Worm (Caenorhabditis elegans) whole organism, L4 larva: Measurements from ENCODE around the gene sra-4.

Source experiments
- F26F4.8 ChIP-seq: fragments of 200-800 bp; sonication (Bioruptor generic); conservative IDR thresholded peaks from 2 replicates; pipeline ENCODE4 v1.3.6; 2022; ENCODE audit warnings: missing genetic modification characterization, missing compliant biosample characterization
- F44E2.7 ChIP-seq: fragments of 200-800 bp; sonication (Bioruptor generic); IDR thresholded peaks from 2 replicates; pipeline ENCODE4 v2.1.2; 2022; ENCODE audit warnings: missing genetic modification characterization, missing compliant biosample characterization
- F49E8.2 ChIP-seq: sonication (generic microtip); optimal IDR thresholded peaks from 2 replicates; lab custom pipeline; 2016; ENCODE audit warnings: missing compliant biosample characterization, mild to moderate bottlenecking, missing genetic modification characterization, borderline replicate concordance
- R02D3.7 ChIP-seq: fragments of 150-350 bp; sonication (generic microtip); optimal IDR thresholded peaks from 3 replicates; lab custom pipeline; 2014; ENCODE audit warnings: missing biosample characterization, missing genetic modification characterization
- T20F7.1 ChIP-seq: fragments of 200-800 bp; sonication (Bioruptor generic); optimal IDR thresholded peaks from 2 replicates; lab custom pipeline; 2018; ENCODE audit warnings: mild to moderate bottlenecking, missing genetic modification characterization, missing compliant biosample characterization
- aha-1 ChIP-seq: fragments of 150-350 bp; peaks from one replicate; lab custom pipeline; 2014; ENCODE audit warnings: missing biosample characterization, missing genetic modification characterization
- arid-1 ChIP-seq: fragments of 200-800 bp; sonication (Bioruptor generic); conservative IDR thresholded peaks from 2 replicates; pipeline ENCODE4 v1.3.6; 2022; ENCODE audit warnings: missing genetic modification reagents, missing genetic modification characterization, missing compliant biosample characterization
- ceh-32 ChIP-seq: sonication (generic microtip); optimal IDR thresholded peaks from 2 replicates; lab custom pipeline; 2016; ENCODE audit warnings: mild to moderate bottlenecking, missing genetic modification characterization, missing compliant biosample characterization; ENCODE audit not compliant: poor library complexity
- cey-2 ChIP-seq: sonication (generic microtip); optimal IDR thresholded peaks from 3 replicates; lab custom pipeline; 2017; ENCODE audit warnings: missing genetic modification characterization, mild to moderate bottlenecking, missing compliant biosample characterization, antibody characterized with exemption, borderline replicate concordance; ENCODE audit not compliant: insufficient read depth
- daf-19 ChIP-seq: fragments of 200-800 bp; sonication (Bioruptor generic); conservative IDR thresholded peaks from 2 replicates; pipeline ENCODE4 v1.3.6; 2022; ENCODE audit warnings: missing genetic modification characterization, missing compliant biosample characterization
- daf-8 ChIP-seq: fragments of 200-800 bp; sonication (Bioruptor generic); IDR thresholded peaks from 2 replicates; pipeline ENCODE4 v1.3.6; 2022; ENCODE audit warnings: missing genetic modification characterization, missing compliant biosample characterization
- dmd-9 ChIP-seq: fragments of 200-800 bp; sonication (Bioruptor generic); IDR thresholded peaks from 2 replicates; pipeline ENCODE4 v1.3.6; 2022; ENCODE audit warnings: missing genetic modification reagents, missing genetic modification characterization, missing compliant biosample characterization
- duxl-1 ChIP-seq: sonication (generic microtip); optimal IDR thresholded peaks from 2 replicates; lab custom pipeline; 2016; ENCODE audit warnings: mild to moderate bottlenecking, missing genetic modification characterization, moderate library complexity, missing compliant biosample characterization; ENCODE audit not compliant: poor library complexity
- hif-1 ChIP-seq, 2 experiments: sonication (generic microtip); optimal IDR thresholded peaks; 2 replicates each; lab custom pipeline; 2016 to 2017; ENCODE audit warnings: missing compliant biosample characterization in 2 of 2, missing genetic modification characterization in 2 of 2, missing genetic modification reagents in 2 of 2, missing genotype in 2 of 2, mild to moderate bottlenecking in 1 of 2
- hmg-1.1 ChIP-seq: fragments of 200-800 bp; sonication (Bioruptor generic); IDR thresholded peaks from 2 replicates; pipeline ENCODE4 v1.3.6; 2022; ENCODE audit warnings: missing genetic modification reagents, missing genetic modification characterization, missing compliant biosample characterization
- jun-1 ChIP-seq: fragments of 150-350 bp; optimal IDR thresholded peaks from 2 replicates; lab custom pipeline; 2014; ENCODE audit warnings: missing biosample characterization, missing genetic modification reagents, missing genetic modification characterization
- lin-13 ChIP-seq: fragments of 150-350 bp; optimal IDR thresholded peaks from 2 replicates; lab custom pipeline; 2014; ENCODE audit warnings: missing biosample characterization, missing genetic modification reagents, missing genetic modification characterization
- lsy-2 ChIP-seq, 2 experiments: fragments of 150-350 bp in 1 of 2; sonication (generic microtip) in 1 of 2; optimal IDR thresholded peaks; 2 replicates each; lab custom pipeline; 2014 to 2017; ENCODE audit warnings: missing biosample characterization in 2 of 2, missing genetic modification characterization in 2 of 2
- madf-5 ChIP-seq, 2 experiments: fragments of 200-800 bp; sonication (Bioruptor generic); IDR thresholded peaks; 2 replicates each; pipeline ENCODE4 v1.3.6; 2022; ENCODE audit warnings: missing compliant biosample characterization in 2 of 2, missing genetic modification characterization in 2 of 2
- mdt-29 ChIP-seq: fragments of 200-800 bp; sonication (Bioruptor generic); IDR thresholded peaks from 2 replicates; pipeline ENCODE4 v1.3.6; 2022; ENCODE audit warnings: missing genetic modification reagents, missing genetic modification characterization, missing compliant biosample characterization
- mxl-2 ChIP-seq: fragments of 200-800 bp; sonication (Bioruptor generic); conservative IDR thresholded peaks from 2 replicates; pipeline ENCODE4 v1.3.6; 2022; ENCODE audit warnings: missing genetic modification reagents, missing genetic modification characterization, missing compliant biosample characterization
- nhr-25 ChIP-seq: sonication (generic microtip); optimal IDR thresholded peaks from 2 replicates; lab custom pipeline; 2017; ENCODE audit warnings: missing genetic modification characterization, mild to moderate bottlenecking, missing compliant biosample characterization, antibody characterized with exemption, moderate library complexity, borderline replicate concordance; ENCODE audit not compliant: insufficient read depth
- nhr-42 ChIP-seq: fragments of 200-800 bp; sonication (Bioruptor generic); IDR thresholded peaks from 2 replicates; pipeline ENCODE4 v1.3.6; 2022; ENCODE audit warnings: missing genetic modification characterization, missing compliant biosample characterization
- nhr-76 ChIP-seq: fragments of 150-350 bp; optimal IDR thresholded peaks from 2 replicates; lab custom pipeline; 2014; ENCODE audit warnings: missing biosample characterization, missing genetic modification characterization
- nhr-77 ChIP-seq: fragments of 150-350 bp; optimal IDR thresholded peaks from 2 replicates; lab custom pipeline; 2014; ENCODE audit warnings: missing biosample characterization, missing genetic modification characterization
- php-3 ChIP-seq: fragments of 200-800 bp; sonication (Bioruptor generic); IDR thresholded peaks from 2 replicates; pipeline ENCODE4 v1.3.6; 2022; ENCODE audit warnings: missing genetic modification reagents, missing genetic modification characterization, missing compliant biosample characterization
- rbr-2 ChIP-seq: sonication (generic microtip); optimal IDR thresholded peaks from 2 replicates; lab custom pipeline; 2016; ENCODE audit warnings: missing genotype, missing genetic modification characterization, missing compliant biosample characterization
- saeg-2 ChIP-seq: fragments of 200-800 bp; sonication (Bioruptor generic); IDR thresholded peaks from 2 replicates; pipeline ENCODE4 v1.3.6; 2022; ENCODE audit warnings: missing genetic modification reagents, missing genetic modification characterization, missing compliant biosample characterization
- set-16 ChIP-seq: fragments of 200-800 bp; sonication (Bioruptor generic); IDR thresholded peaks from 2 replicates; pipeline ENCODE4 v1.3.6; 2022; ENCODE audit warnings: missing genetic modification reagents, missing genetic modification characterization, missing compliant biosample characterization
- tra-1 ChIP-seq: fragments of 200-800 bp; sonication (Bioruptor generic); IDR thresholded peaks from 2 replicates; pipeline ENCODE4 v1.3.6; 2022; ENCODE audit warnings: missing genetic modification reagents, missing genetic modification characterization, missing compliant biosample characterization
- unc-39 ChIP-seq: sonication (generic microtip); optimal IDR thresholded peaks from 2 replicates; lab custom pipeline; 2017; ENCODE audit warnings: missing biosample characterization, missing genetic modification characterization
- zip-11 ChIP-seq: fragments of 200-800 bp; sonication (Bioruptor generic); IDR thresholded peaks from 2 replicates; pipeline ENCODE4 v1.3.6; 2022; ENCODE audit warnings: missing genetic modification characterization, missing compliant biosample characterization

The sra-4 gene

ce11 chrII:9544386-9544785 is 1.7 kb upstream of the sra-4 start, which contains the start of gene sra-7:
Gene sra-7, plus strand, starts transcription at chrII:9544686.
- peak; percentile 8 for TF ChIP-seq aha-1 (tag; lab: Kevin White, UChicago)
- TF ChIP-seq rbr-2: no peak

DNA sequence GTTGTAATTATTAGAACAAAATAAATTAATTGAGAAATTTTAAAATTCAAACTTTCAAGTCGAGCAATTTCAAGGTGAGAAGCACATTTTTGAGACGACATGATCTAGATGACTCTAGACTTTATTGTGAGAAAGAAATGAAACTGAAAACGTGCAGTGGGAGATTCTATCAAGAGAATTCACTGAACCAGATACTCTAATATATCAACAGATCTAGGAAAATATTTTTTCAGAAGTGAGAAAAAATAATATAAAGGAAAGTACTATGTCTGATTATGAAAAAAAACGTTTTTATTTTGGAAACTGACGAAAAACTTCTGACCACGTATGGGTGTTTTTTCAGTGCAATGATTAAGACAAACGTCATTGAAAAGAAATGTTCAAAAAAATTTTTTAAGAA is 2.0 kb downstream of the sra-4 start, which contains the start of gene sra-3:
Gene sra-3 (minus strand): TSS at position 101 of the 400 bp plus-strand sequence.
- no peak for TF ChIP-seq lsy-2 (tag; optimal IDR thresholded peaks at IDR 0.05; lab: Kevin White, UChicago)
- TF ChIP-seq saeg-2 (GFP tag; lab: Robert Waterston, UW): no peak
- TF ChIP-seq nhr-77 (tag; lab: Kevin White, UChicago): no peak
- no peak for TF ChIP-seq tra-1 (GFP tag; lab: Robert Waterston, UW)
- TF ChIP-seq lin-13 (GFP tag; lab: Kevin White, UChicago): no peak
- no peak for TF ChIP-seq mdt-29 (GFP tag; lab: Robert Waterston, UW)
- TF ChIP-seq unc-39: no peak
- no peak for TF ChIP-seq duxl-1
- TF ChIP-seq ceh-32 (tag; lab: Kevin White, UChicago): no peak

DNA sequence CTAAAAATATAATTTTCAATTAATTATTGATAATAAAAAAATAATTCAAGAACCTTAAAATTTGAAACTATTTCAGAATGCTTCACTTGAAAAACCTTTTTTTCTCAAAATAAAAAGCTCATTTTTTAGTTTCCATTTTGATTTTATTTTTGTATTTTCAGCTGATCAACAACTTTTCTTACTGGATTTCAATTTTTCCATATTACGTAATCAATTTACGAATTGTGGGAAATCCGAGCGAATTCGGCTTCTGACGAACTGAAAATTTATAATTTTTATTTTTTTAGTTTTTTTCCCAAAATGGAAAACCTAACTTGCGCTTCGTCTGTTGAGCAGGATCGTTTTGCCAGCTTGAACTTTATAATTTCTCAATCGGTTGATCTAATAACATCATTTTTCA is 5.3 kb downstream of the sra-4 start, which contains the start of gene sra-8:
Gene sra-8 (plus strand): TSS at position 301 of the 400 bp plus-strand sequence.
- TF ChIP-seq R02D3.7 (tag; lab: Kevin White, UChicago) (no peak), zip-11 (GFP tag; lab: Robert Waterston, UW) (no peak), F44E2.7 (GFP tag; lab: Robert Waterston, UW) (no peak), lin-13 (GFP tag; lab: Kevin White, UChicago) (no peak), mdt-29 (GFP tag; lab: Robert Waterston, UW) (no peak), hif-1 (tag; optimal IDR thresholded peaks at IDR 0.05; lab: Kevin White, UChicago) (no peak), daf-8 (GFP tag; lab: Robert Waterston, UW) (no peak), aha-1 (tag; lab: Kevin White, UChicago) (no peak), set-16 (GFP tag; lab: Robert Waterston, UW) (no peak), dmd-9 (GFP tag; lab: Robert Waterston, UW) (no peak), nhr-76 (tag; lab: Kevin White, UChicago) (no peak), cey-2 (tag; lab: Kevin White, UChicago) (no peak), jun-1 (no peak), php-3 (GFP tag; lab: Robert Waterston, UW) (no peak), F26F4.8 (GFP tag; lab: Robert Waterston, UW) (no peak)

DNA sequence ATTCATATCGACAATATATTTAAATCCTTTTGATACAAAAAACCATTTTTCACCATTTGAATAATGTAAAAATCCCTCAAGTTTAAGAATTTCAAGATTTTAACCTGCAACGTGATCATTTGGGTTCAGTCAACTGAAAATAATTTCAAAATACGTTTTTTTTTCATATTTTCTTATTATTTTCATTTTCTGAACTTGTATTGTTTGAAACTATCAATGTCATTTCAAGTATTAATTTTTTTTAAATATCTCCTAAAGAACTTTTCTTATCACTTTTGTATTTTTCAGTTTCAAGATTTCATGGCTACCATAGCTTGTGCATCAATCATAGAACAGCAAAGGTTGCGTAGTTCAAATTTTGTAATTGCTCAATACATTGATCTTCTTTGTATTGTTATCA is 10.7 kb downstream of the sra-4 start, which contains the start of gene sra-9:
Gene sra-9 (plus strand): TSS at position 301 of the 400 bp plus-strand sequence.
- TF ChIP-seq mxl-2: no peak
- TF ChIP-seq aha-1 (tag; lab: Kevin White, UChicago): peak; percentile 52

DNA sequence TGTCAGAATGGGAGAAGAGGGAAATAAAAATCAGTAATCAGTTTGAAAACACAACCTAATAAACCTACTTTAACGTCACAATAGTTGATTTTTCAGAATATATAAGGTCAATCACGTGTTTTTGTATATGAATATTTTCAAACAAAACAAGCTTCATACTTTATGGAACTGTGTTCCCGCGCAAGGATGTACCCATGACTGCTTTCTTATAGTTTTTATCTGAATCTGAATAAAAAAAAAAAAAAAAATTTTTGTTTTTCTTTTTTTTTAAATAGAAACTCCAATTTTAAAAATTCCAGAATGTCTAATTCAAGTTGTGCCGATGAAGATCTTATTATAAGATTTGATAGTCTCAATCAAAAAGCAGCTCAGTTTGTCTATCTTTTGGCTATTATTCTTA is 14.2 kb downstream of the sra-4 start, which contains the start of gene sra-2:
Gene sra-2 (plus strand): TSS at position 301 of the 400 bp plus-strand sequence.
- no peak for TF ChIP-seq nhr-42 (GFP tag; lab: Robert Waterston, UW)
- TF ChIP-seq arid-1 (GFP tag; lab: Robert Waterston, UW): no peak
- no peak for TF ChIP-seq daf-19 (GFP tag; lab: Robert Waterston, UW)
- TF ChIP-seq zip-11 (GFP tag; lab: Robert Waterston, UW): no peak
- TF ChIP-seq madf-5 (GFP tag; IDR thresholded peaks at IDR 0.05; lab: Robert Waterston, UW): no peak
- TF ChIP-seq hmg-1.1 (GFP tag; lab: Robert Waterston, UW): no peak
- no peak for TF ChIP-seq nhr-25 (tag; lab: Kevin White, UChicago)
- no peak for TF ChIP-seq saeg-2 (GFP tag; lab: Robert Waterston, UW)
- no peak for TF ChIP-seq F49E8.2 (tag; lab: Kevin White, UChicago)
- TF ChIP-seq T20F7.1: no peak
